Fruit fly (Drosophila melanogaster): ENCODE data around the gene eff.

dm6 chr3R:14742064-14742463, 945 bp upstream of the eff start:
- TF ChIP-seq kay (GFP tag; ENCODE audit: borderline replicate concordance), result no peak
- TF ChIP-seq Hr96 (GFP tag; optimal IDR thresholded peaks at IDR 0.05), result no peak
- no peak for TF ChIP-seq ovo (GFP tag; optimal IDR thresholded peaks at IDR 0.05)
- TF ChIP-seq CG12768 (GFP tag; optimal IDR thresholded peaks at IDR 0.05), result no peak

All from whole organism, adult.